Worm (Caenorhabditis elegans): Measurements from ENCODE around the gene srsx-36.

DNA sequence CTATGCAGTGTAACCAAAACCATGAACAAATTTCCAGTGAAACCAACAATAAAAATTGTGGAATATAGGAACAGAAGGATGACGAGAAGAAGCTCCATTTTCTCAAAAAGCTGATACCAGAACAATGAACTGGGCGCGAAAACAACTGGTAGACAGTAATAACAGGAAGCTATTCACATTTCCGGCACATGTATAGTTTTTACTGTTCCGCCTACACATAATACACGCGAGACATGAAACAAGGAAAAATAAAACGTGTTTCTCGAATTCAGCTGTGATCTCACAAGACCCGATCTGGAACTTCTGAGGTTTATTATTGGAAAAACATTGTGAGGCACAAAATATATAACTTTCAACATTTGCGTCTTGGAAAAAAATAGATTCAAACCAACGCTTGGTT lies at the start of gene srsx-36:
- TF ChIP-seq snpc-4 (tag; optimal IDR thresholded peaks at IDR 0.05) = no peak
- TF ChIP-seq ztf-11 (tag; optimal IDR thresholded peaks at IDR 0.05) = no peak
- TF ChIP-seq elt-1 (tag; optimal IDR thresholded peaks at IDR 0.05) = no peak
- TF ChIP-seq lin-13 (GFP tag; optimal IDR thresholded peaks at IDR 0.05) = no peak
- TF ChIP-seq unc-39 (tag; optimal IDR thresholded peaks at IDR 0.05) = no peak
- TF ChIP-seq nhr-12 (tag; optimal IDR thresholded peaks at IDR 0.05) = no peak
- no peak for TF ChIP-seq ama-1 (optimal IDR thresholded peaks at IDR 0.05)
- TF ChIP-seq egl-27 (tag; optimal IDR thresholded peaks at IDR 0.05) = no peak
- TF ChIP-seq unc-55 (GFP tag; optimal IDR thresholded peaks at IDR 0.05) = no peak
- no peak for TF ChIP-seq nhr-25 (tag; optimal IDR thresholded peaks at IDR 0.05)
- TF ChIP-seq unc-62 (GFP tag; optimal IDR thresholded peaks at IDR 0.05) = no peak
- TF ChIP-seq ZK546.5 (tag; optimal IDR thresholded peaks at IDR 0.05) = no peak
- TF ChIP-seq nhr-11 (tag; optimal IDR thresholded peaks at IDR 0.05) = no peak
- no peak for TF ChIP-seq lsy-2 (tag; optimal IDR thresholded peaks at IDR 0.05)
